Fruit fly (Drosophila melanogaster) S2 (cell line): Measurements from ENCODE around the gene CG15423.
A peak's percentile ranks its signal among the peaks of the same experiment; 100 is the strongest.

ENCODE experiments used
- CG8478 ChIP-seq: fragments of >200 bp; optimal IDR thresholded peaks from 2 replicates; lab custom pipeline; 2018
- CTCF ChIP-seq, 2 experiments: fragments of >200 bp; optimal IDR thresholded peaks; 2 replicates each; lab custom pipeline; 2018

Gene CG15423

dm6 chr2L:4005741-4006140 is at the start of gene CG15423:
Gene CG15423 (plus strand): TSS chr2L:4006041.
- TF ChIP-seq CG8478 (no peak), CTCF (optimal IDR thresholded peaks at IDR 0.05; lab: Kevin White, UChicago) (no peak)

- TF ChIP-seq CTCF (optimal IDR thresholded peaks at IDR 0.05; lab: Kevin White, UChicago) (no peak), CG8478 (no peak)
Observed at dm6 chr2L:3968325-3968724, 37.5 kb upstream of the CG15423 start.

DNA sequence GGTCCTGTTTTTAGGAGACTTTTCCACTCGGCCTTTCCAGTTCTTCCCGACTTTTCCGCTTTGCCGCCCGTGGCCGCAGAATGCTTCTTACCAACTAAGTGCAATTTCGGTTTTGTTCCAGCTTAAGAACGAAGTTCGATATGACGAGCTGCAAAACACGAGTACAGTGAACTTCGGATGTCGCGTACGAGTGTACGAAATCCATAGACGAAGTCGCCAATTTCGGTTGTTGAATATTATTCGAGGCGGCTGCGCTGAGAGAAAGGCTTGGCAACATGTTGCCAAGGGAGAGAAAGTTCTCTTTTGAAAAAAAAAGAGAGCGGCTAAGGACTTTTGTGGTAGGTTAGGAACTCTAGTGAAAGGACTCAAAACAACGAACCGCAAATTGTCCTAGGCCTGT is 14.2 kb upstream of the CG15423 start, which contains the start of gene fred:
Gene fred (minus strand): TSS at position 76 of the 400 bp plus-strand sequence.
- TF ChIP-seq CTCF (optimal IDR thresholded peaks at IDR 0.05; lab: Kevin White, UChicago) (no peak), CG8478 (no peak)

dm6 chr2L:3999718-4000117 is 6.1 kb upstream of the CG15423 start, which contains the start of gene CG43797:
Gene CG43797 (plus strand): TSS chr2L:4000018.
- TF ChIP-seq CG8478 = no peak
- TF ChIP-seq CTCF (optimal IDR thresholded peaks at IDR 0.05; lab: Kevin White, UChicago) = no peak

DNA sequence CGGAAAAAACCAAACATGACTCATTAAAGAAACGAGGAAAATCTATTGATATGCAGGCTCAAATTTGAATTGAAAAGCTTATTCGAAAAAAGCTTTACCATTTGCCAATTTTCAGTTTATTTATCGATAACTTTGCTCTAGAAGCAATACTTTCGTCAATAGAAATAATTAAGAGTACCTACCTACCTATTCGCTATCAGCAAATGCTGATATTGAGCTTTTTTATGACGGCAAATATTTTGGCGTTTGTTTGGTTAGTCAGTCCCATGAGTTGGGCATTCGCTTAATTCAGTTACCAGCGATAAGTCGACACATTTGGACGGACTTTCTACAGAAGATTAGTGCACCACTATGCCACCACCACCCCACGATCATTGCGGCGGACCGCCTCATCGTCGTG is 2.1 kb upstream of the CG15423 start, which contains the start of gene CG34176:
Gene CG34176 (plus strand): TSS at position 301 of the 400 bp plus-strand sequence.
- no peak for TF ChIP-seq CG8478
- no peak for TF ChIP-seq CTCF (optimal IDR thresholded peaks at IDR 0.05; lab: Kevin White, UChicago)

DNA sequence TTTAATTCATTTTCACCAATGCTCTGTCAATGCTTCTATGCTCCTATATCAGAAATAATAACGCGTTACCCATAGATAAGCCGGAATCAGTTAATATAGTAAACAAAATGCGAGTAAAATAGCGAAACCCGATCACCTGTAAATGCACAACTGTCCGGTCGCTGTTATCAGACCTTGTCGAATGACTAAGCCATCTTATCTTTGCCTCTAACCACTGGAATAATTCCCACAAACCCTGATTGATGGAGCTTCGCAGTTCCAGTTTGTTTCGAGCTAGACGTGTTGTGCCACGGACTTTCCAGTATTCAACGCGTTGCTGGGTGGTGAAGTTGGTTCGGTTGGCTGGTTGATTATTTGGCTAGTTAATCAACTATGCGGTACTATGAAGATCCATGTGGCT is 1.2 kb upstream of the CG15423 start, which contains the start of gene CG15422:
Gene CG15422 (plus strand): TSS at position 301 of the 400 bp plus-strand sequence.
- TF ChIP-seq CG8478 = no peak
- TF ChIP-seq CTCF (optimal IDR thresholded peaks at IDR 0.05; lab: Kevin White, UChicago) = no peak

DNA sequence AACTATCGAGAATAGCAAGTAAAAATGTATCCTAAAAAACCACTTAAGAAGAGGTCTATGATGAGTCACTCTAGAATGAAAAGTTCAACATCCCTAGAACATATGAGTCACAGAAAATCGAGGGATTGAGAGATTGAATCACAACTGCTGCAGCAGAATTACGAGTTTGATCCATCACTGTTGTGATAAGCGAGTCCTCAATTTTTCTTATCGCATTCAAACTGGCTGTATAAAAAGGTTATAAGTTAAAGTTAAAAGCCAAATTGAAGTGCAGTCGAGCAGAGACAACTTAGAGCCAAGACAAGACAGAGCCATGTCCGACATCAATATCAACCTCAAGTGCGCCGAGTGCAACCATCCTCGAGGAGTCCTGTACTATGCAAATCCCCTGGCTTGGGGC is 1.5 kb downstream of the CG15423 start, which contains the start of gene CG43773:
Gene CG43773 (plus strand): TSS at position 301 of the 400 bp plus-strand sequence.
- TF ChIP-seq CTCF (optimal IDR thresholded peaks at IDR 0.05; lab: Kevin White, UChicago) = no peak
- TF ChIP-seq CG8478 = no peak

DNA sequence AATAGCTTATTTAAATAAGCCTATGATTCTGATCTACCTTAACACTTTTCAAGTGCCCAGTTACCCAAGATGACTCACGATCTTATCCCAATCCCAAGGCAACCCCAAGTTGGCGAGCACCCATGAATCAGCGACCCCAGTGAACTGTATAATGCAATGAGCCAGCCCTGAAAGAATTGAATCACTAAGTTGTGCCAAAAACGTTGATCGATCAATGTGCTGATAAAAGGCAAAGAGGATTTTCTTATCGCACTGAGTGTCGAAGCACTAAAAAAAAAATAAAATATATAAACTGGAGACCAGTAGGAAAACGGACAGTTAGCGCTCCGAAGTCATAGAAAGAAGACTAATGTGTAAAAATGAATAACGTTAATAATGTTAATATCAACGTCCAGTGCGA is 2.5 kb downstream of the CG15423 start, which contains the start of gene CG43774:
Gene CG43774 (plus strand): TSS at position 301 of the 400 bp plus-strand sequence.
- TF ChIP-seq CTCF (optimal IDR thresholded peaks at IDR 0.05; lab: Kevin White, UChicago) = no peak
- no peak for TF ChIP-seq CG8478

dm6 chr2L:4012089-4012488 is 6.2 kb downstream of the CG15423 start:
- no peak for TF ChIP-seq CG8478
- TF ChIP-seq CTCF (optimal IDR thresholded peaks at IDR 0.05; lab: Kevin White, UChicago) = no peak

DNA sequence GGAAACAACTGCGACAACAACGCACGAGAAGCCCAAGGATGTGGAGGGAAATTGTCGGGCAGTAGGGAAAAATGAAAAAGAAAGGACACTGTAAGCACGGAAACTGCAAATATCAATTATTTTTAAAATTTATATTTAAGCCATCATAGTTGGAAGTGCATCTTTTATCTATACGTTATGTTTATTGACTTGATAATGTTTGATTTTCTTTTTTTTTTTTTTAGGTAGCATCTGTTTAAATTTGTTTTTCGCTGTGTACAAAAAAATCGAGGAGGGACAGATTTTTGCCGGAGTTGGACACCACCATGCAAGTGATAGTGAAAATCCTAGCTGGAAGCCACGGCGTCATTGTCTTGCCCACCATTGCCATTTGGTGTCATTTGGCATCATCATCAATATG is 13.4 kb downstream of the CG15423 start:
- TF ChIP-seq CTCF (optimal IDR thresholded peaks at IDR 0.05; lab: Kevin White, UChicago) = no peak
- no peak for TF ChIP-seq CG8478

dm6 chr2L:4019765-4020164 is 13.9 kb downstream of the CG15423 start:
- no peak for TF ChIP-seq CG8478
- peak in 1 of 2 experiments; percentile 41 for TF ChIP-seq CTCF (optimal IDR thresholded peaks at IDR 0.05; lab: Kevin White, UChicago)

dm6 chr2L:4020188-4020587 is 14.3 kb downstream of the CG15423 start:
- TF ChIP-seq CG8478 (no peak), CTCF (optimal IDR thresholded peaks at IDR 0.05; lab: Kevin White, UChicago) (no peak)

DNA sequence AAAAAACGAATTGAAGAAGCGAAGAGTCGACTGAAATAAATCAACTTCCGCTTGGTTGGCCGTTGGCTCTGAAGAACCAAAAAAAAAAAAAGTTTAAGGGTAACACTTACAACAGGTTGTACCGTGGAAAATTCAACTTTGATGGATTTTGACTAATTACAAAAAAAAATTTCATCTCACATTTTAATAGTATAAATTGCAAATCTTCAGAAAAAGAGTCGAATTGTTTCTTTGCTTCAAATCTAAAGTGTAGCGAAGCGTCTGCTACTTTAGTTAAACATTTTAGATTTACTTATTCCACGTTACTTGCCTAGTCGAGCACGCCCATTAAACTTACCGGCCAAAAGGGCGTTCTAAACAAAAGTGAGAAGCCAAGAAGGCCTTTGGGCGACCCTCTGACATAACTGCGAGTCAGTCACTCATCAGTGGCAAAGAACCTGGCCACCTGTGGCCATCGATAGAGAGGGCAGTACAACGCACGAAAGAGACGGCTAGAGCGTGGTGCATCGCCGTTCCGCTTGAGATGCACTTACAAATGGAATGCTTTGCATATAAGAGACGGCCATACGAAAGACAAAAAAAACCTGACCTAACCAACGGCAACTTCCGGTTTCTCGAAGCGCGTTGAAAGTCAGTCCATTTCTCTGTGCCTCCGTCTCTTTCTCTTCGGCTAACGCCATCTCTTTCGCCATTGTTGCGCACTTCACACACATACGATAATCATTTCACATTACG is 15.9 kb downstream of the CG15423 start:
- no peak for TF ChIP-seq CTCF (optimal IDR thresholded peaks at IDR 0.05; lab: Kevin White, UChicago)
- TF ChIP-seq CG8478 = no peak

dm6 chr2L:4023312-4023926 is 17.6 kb downstream of the CG15423 start:
- TF ChIP-seq CTCF (optimal IDR thresholded peaks at IDR 0.05; lab: Kevin White, UChicago) (no peak), CG8478 (no peak)

- TF ChIP-seq CG8478 (no peak), CTCF (optimal IDR thresholded peaks at IDR 0.05; lab: Kevin White, UChicago) (no peak)
Observed at dm6 chr2L:4025077-4025476, 19.2 kb downstream of the CG15423 start.

- TF ChIP-seq CTCF (optimal IDR thresholded peaks at IDR 0.05; lab: Kevin White, UChicago) = no peak
- no peak for TF ChIP-seq CG8478
Observed at dm6 chr2L:4028026-4028425, 22.2 kb downstream of the CG15423 start.
